Fruit fly (Drosophila melanogaster) whole organism, wandering third instar larva: ENCODE results near the gene COX7AL2.

ENCODE experiments used
- CG9705 ChIP-seq: fragments of 200-800 bp; sonication (Bioruptor generic); optimal IDR thresholded peaks from 2 replicates; lab custom pipeline; 2018; ENCODE audit warnings: missing biosample characterization, mild to moderate bottlenecking, missing genetic modification characterization
- Mio ChIP-seq: sonication (Bioruptor generic); optimal IDR thresholded peaks from 2 replicates; lab custom pipeline; 2016; ENCODE audit warnings: missing biosample characterization, missing genetic modification characterization
- pan ChIP-seq: fragments of >200 bp; optimal IDR thresholded peaks from 2 replicates; lab custom pipeline; 2017

- TF ChIP-seq CG9705 (GFP tag; lab: Kevin White, UChicago): no peak
- TF ChIP-seq Mio (GFP tag; lab: Kevin White, UChicago): no peak
- TF ChIP-seq pan (lab: Kevin White, UChicago): no peak
These were observed 11.3 kb upstream of the COX7AL2 start, which contains the start of gene CG33124 for dm6 chr2L:2209002-2209401.
